Fruit fly (Drosophila melanogaster) S2 (cell line): ENCODE data around the gene Pdzd8.

ENCODE experiments used
- CG8478 ChIP-seq: fragments of >200 bp; optimal IDR thresholded peaks from 2 replicates; lab custom pipeline; 2018
- CTCF ChIP-seq, 2 experiments: fragments of >200 bp; optimal IDR thresholded peaks; 2 replicates each; lab custom pipeline; 2018

dm6 chrX:11930726-11931125 lies at the start of gene Pdzd8:
- TF ChIP-seq CG8478 (lab: Kevin White, UChicago) (no peak), CTCF (optimal IDR thresholded peaks at IDR 0.05; lab: Kevin White, UChicago) (no peak)
